Worm (Caenorhabditis elegans) whole organism, midembryonic: ENCODE data around the gene C39E9.8.

ENCODE experiments used
- T22C8.4 ChIP-seq: fragments of 200-800 bp; sonication (Bioruptor generic); IDR thresholded peaks from 2 replicates; pipeline ENCODE4 v1.3.6; 2022; ENCODE audit warnings: missing genetic modification characterization, missing compliant biosample characterization
- cog-1 ChIP-seq: sonication (generic microtip); optimal IDR thresholded peaks from 2 replicates; lab custom pipeline; 2016; ENCODE audit warnings: missing genetic modification characterization, missing compliant biosample characterization
- flt-1 ChIP-seq: fragments of 200-800 bp; sonication (Bioruptor generic); IDR thresholded peaks from 2 replicates; pipeline ENCODE4 v1.3.6; 2022; ENCODE audit warnings: missing genetic modification characterization, missing compliant biosample characterization
- klf-2 ChIP-seq: fragments of 200-800 bp; sonication (Bioruptor generic); conservative IDR thresholded peaks from 2 replicates; pipeline ENCODE4 v1.3.6; 2022; ENCODE audit warnings: missing genetic modification reagents, missing genetic modification characterization, missing compliant biosample characterization
- med-1 ChIP-seq: sonication (generic microtip); optimal IDR thresholded peaks from 2 replicates; lab custom pipeline; 2017; ENCODE audit warnings: missing genetic modification characterization, mild to moderate bottlenecking, missing compliant biosample characterization, antibody characterized with exemption, missing genetic modification reagents; ENCODE audit not compliant: insufficient read depth
- ref-1 ChIP-seq: fragments of 200-800 bp; sonication (Bioruptor generic); conservative IDR thresholded peaks from 2 replicates; pipeline ENCODE4 v1.3.6; 2022; ENCODE audit warnings: missing genetic modification reagents, missing genetic modification characterization, missing compliant biosample characterization
- tab-1 ChIP-seq: fragments of 200-800 bp; sonication (Bioruptor generic); IDR thresholded peaks from 2 replicates; pipeline ENCODE4 v1.3.6; 2022; ENCODE audit warnings: missing genetic modification characterization, missing compliant biosample characterization
- ztf-23 ChIP-seq: fragments of 200-800 bp; sonication (Bioruptor generic); IDR thresholded peaks from 2 replicates; pipeline ENCODE4 v1.3.6; 2022; ENCODE audit warnings: missing genetic modification reagents, missing genetic modification characterization, missing compliant biosample characterization
- ztf-29 ChIP-seq: fragments of 200-800 bp; sonication (Bioruptor generic); IDR thresholded peaks from 2 replicates; pipeline ENCODE4 v1.3.6; 2022; ENCODE audit warnings: missing genetic modification reagents, missing genetic modification characterization, missing compliant biosample characterization

C39E9.8 gene

DNA sequence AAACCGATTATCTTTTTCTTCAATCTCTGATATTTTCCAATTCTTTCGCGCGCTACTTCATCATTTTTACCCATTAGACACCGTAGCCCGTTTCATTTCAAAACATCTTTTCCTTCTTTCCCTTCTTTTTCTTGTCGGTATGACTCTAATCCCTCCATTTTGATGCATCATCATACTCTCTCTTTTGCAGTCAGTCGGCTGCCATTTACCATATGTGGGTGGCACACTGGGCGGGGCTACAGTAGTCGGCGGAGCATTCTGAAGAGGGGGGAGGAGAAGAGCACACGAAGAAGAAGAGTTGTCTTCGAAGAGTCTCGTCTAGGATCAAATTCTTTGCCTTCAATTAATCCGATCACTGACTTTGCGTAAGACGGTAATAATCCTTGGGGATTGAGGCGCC is 39.5 kb downstream of the C39E9.8 start, which contains the start of gene unc-30:
TSS of gene unc-30 (plus strand) at position 184 of the 400 bp plus-strand sequence.
- TF ChIP-seq ztf-23 (GFP tag; lab: Robert Waterston, UW), result no peak
- TF ChIP-seq ref-1 (GFP tag; lab: Robert Waterston, UW), result no peak
- TF ChIP-seq flt-1, result no peak
- TF ChIP-seq cog-1 (tag; lab: Kevin White, UChicago), result no peak
- no peak for TF ChIP-seq tab-1 (GFP tag; lab: Robert Waterston, UW)
- no peak for TF ChIP-seq klf-2
- no peak for TF ChIP-seq T22C8.4 (GFP tag; lab: Robert Waterston, UW)
- no peak for TF ChIP-seq ztf-29
- no peak for TF ChIP-seq med-1 (GFP tag; lab: Kevin White, UChicago)

DNA sequence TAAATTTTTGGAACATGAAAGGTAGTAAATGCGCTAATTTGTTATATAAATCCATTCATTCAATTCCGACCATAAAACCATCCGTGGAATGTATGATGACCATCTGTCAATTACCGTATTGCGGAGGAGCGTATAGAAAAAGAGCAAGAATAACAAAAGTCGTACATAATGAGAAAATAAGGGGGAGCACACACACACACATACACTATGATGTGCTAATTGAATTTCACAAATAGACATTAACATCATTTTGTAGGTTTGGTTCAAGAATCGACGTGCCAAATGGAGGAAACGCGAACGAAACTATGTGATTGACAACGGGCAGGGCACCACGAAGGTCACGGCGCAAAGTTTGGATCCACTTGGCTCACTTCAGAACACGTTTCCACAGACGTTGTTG is 42.1 kb downstream of the C39E9.8 start:
- TF ChIP-seq cog-1 (tag; lab: Kevin White, UChicago) (no peak), T22C8.4 (GFP tag; lab: Robert Waterston, UW) (no peak), med-1 (GFP tag; lab: Kevin White, UChicago) (no peak), ztf-29 (no peak), ref-1 (GFP tag; lab: Robert Waterston, UW) (no peak), ztf-23 (GFP tag; lab: Robert Waterston, UW) (no peak)

DNA sequence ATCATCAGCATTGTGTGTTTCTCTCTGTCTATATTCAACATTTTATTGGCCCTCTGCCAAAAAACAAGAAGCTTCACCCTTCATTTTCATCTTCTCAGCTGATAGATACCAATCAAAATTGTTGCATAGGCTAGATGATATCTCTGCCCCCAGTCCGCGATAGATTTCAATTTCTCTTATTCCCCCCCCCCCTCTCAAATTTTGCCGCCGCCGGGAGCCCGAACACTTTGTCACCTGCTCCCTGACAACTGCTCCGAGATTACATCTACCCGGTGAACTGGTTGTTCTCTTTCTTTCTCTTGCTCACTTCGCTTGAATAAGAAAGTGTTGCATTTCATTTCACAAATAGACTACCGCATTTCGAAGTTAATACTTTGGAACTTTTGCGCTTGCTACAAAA is 46.8 kb downstream of the C39E9.8 start:
- TF ChIP-seq cog-1 (tag; lab: Kevin White, UChicago) (no peak), ztf-29 (no peak), ztf-23 (GFP tag; lab: Robert Waterston, UW) (no peak), T22C8.4 (GFP tag; lab: Robert Waterston, UW) (no peak), klf-2 (no peak), med-1 (GFP tag; lab: Kevin White, UChicago) (no peak), tab-1 (GFP tag; lab: Robert Waterston, UW) (no peak), flt-1 (no peak), ref-1 (GFP tag; lab: Robert Waterston, UW) (no peak)

DNA sequence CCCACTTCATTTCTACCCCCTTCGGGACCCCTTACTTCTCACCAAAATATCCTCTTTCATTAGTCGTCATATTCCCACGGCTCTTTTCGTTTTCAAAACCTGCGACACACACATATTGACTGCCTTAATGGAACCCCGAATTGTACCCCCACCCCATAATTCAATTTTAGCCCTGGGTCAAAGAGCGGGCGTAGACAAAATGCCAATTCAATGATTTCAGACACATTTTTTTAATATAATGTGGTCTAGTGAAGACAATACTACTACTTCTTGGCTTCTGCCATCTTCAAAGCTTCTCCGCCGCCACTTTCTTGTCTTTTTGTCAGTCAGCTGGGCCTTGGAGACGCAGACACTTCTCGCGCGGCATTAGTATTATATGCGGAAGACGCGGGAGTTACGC is 48.5 kb downstream of the C39E9.8 start:
- TF ChIP-seq tab-1 (GFP tag; lab: Robert Waterston, UW) (no peak), med-1 (GFP tag; lab: Kevin White, UChicago) (no peak)
